Worm (Caenorhabditis elegans): ENCODE results near the gene sru-29.

The sru-29 gene

ce11 chrV:9860337-9860736 is 49.1 kb downstream of the sru-29 start:
- no peak for TF ChIP-seq B0261.1 (tag; optimal IDR thresholded peaks at IDR 0.05)
- TF ChIP-seq nfyb-1 (GFP tag; IDR thresholded peaks at IDR 0.05), result peak; percentile 92

Measured in whole organism, young adult.